Fruit fly (Drosophila melanogaster) whole organism, embryonic: ENCODE results near the gene CG43999.
A peak's percentile ranks its signal among the peaks of the same experiment; 100 is the strongest.

Source experiments
- BEAF-32 ChIP-seq: fragments of 200-800 bp; sonication (Bioruptor generic); optimal IDR thresholded peaks from 3 replicates; lab custom pipeline; 2017; ENCODE audit warnings: missing biosample characterization, missing genetic modification characterization, mild to moderate bottlenecking, moderate library complexity, missing genetic modification reagents
- Bteb2 ChIP-seq: fragments of 200-800 bp; sonication (Bioruptor generic); optimal IDR thresholded peaks from 2 replicates; lab custom pipeline; 2016; ENCODE audit warnings: missing biosample characterization, missing genetic modification characterization
- CG10565 ChIP-seq: fragments of 200-800 bp; sonication (Bioruptor generic); optimal IDR thresholded peaks from 3 replicates; lab custom pipeline; 2016; ENCODE audit warnings: missing biosample characterization, mild to moderate bottlenecking, missing genetic modification characterization
- CG11723 ChIP-seq: fragments of 200-800 bp; sonication (Bioruptor generic); optimal IDR thresholded peaks from 2 replicates; lab custom pipeline; 2017; ENCODE audit warnings: missing biosample characterization, mild to moderate bottlenecking, missing genetic modification characterization
- CG13624 ChIP-seq: fragments of 200-800 bp; sonication (Bioruptor generic); optimal IDR thresholded peaks from 2 replicates; lab custom pipeline; 2016; ENCODE audit warnings: missing biosample characterization, missing genetic modification characterization
- CG15269 ChIP-seq: fragments of 200-800 bp; sonication (Bioruptor generic); optimal IDR thresholded peaks from 2 replicates; lab custom pipeline; 2018; ENCODE audit warnings: missing biosample characterization, mild to moderate bottlenecking, missing genetic modification characterization, moderate library complexity
- CG1529 ChIP-seq: fragments of 200-800 bp; sonication (Bioruptor generic); optimal IDR thresholded peaks from 3 replicates; lab custom pipeline; 2018; ENCODE audit warnings: missing biosample characterization, missing genetic modification characterization
- CG17359 ChIP-seq: fragments of 200-800 bp; sonication (Bioruptor generic); optimal IDR thresholded peaks from 3 replicates; lab custom pipeline; 2018; ENCODE audit warnings: missing biosample characterization, mild to moderate bottlenecking, missing genetic modification characterization, moderate library complexity
- CG2129 ChIP-seq: fragments of 200-800 bp; sonication (Bioruptor generic); IDR thresholded peaks from 2 replicates; pipeline ENCODE4 v1.3.6; 2022; ENCODE audit warnings: missing biosample characterization, missing genetic modification characterization; ENCODE audit not compliant: partially characterized antibody
- CG4404 ChIP-seq: fragments of 200-800 bp; sonication (Bioruptor generic); IDR thresholded peaks from 2 replicates; pipeline ENCODE4 v1.3.6; 2022; ENCODE audit warnings: missing biosample characterization, missing genetic modification characterization
- CG4617 ChIP-seq: fragments of 200-800 bp; sonication (Bioruptor generic); optimal IDR thresholded peaks from 3 replicates; lab custom pipeline; 2016; ENCODE audit warnings: missing biosample characterization, missing genetic modification characterization, borderline replicate concordance
- CG7357 ChIP-seq: fragments of 200-800 bp; sonication (Bioruptor generic); IDR thresholded peaks from 3 replicates; pipeline ENCODE4 v1.3.6; 2022; ENCODE audit warnings: missing biosample characterization, missing genetic modification characterization
- CG7839 ChIP-seq: fragments of 200-800 bp; sonication (Bioruptor generic); optimal IDR thresholded peaks from 3 replicates; lab custom pipeline; 2018; ENCODE audit warnings: missing biosample characterization, mild to moderate bottlenecking, missing genetic modification characterization, moderate library complexity
- CG8944 ChIP-seq: fragments of 200-800 bp; sonication (Bioruptor generic); optimal IDR thresholded peaks from 3 replicates; lab custom pipeline; 2016; ENCODE audit warnings: missing biosample characterization, missing genetic modification characterization
- CG9609 ChIP-seq: fragments of 200-800 bp; sonication (Bioruptor generic); optimal IDR thresholded peaks from 3 replicates; lab custom pipeline; 2016; ENCODE audit warnings: missing biosample characterization, missing genetic modification characterization
- D ChIP-seq, 2 experiments: fragments of 200-800 bp in 1 of 2; fragments of >200 bp in 1 of 2; sonication (Bioruptor generic) in 1 of 2; optimal IDR thresholded peaks; 2 replicates in 1 of 2; 3 replicates in 1 of 2; lab custom pipeline; 2017; ENCODE audit warnings: mild to moderate bottlenecking in 1 of 2, missing biosample characterization in 1 of 2, missing genetic modification characterization in 1 of 2, missing genetic modification reagents in 1 of 2
- Dbx ChIP-seq: fragments of 200-800 bp; sonication (Bioruptor generic); IDR thresholded peaks from 3 replicates; pipeline ENCODE4 v1.3.6; 2022; ENCODE audit warnings: missing biosample characterization, missing genetic modification characterization
- Doc3 ChIP-seq: fragments of 200-800 bp; sonication (Bioruptor generic); IDR thresholded peaks from 3 replicates; pipeline ENCODE4 v1.3.6; 2022; ENCODE audit warnings: missing biosample characterization, missing genetic modification characterization; ENCODE audit not compliant: partially characterized antibody
- Ets97D ChIP-seq: fragments of 200-800 bp; sonication (Bioruptor generic); optimal IDR thresholded peaks from 3 replicates; lab custom pipeline; 2016; ENCODE audit warnings: missing biosample characterization, missing genetic modification characterization
- Fer3 ChIP-seq: fragments of 200-800 bp; sonication (Bioruptor generic); optimal IDR thresholded peaks from 2 replicates; lab custom pipeline; 2018; ENCODE audit warnings: missing biosample characterization, mild to moderate bottlenecking, missing genetic modification characterization, moderate library complexity
- Gsc ChIP-seq: fragments of 200-800 bp; sonication (Bioruptor generic); IDR thresholded peaks from 2 replicates; pipeline ENCODE4 v1.3.6; 2022; ENCODE audit warnings: missing biosample characterization, missing genetic modification characterization
- Gug ChIP-seq: fragments of 200-800 bp; sonication (Bioruptor generic); IDR thresholded peaks from 4 replicates; pipeline ENCODE4 v1.3.6; 2022; ENCODE audit warnings: missing biosample characterization, missing genetic modification characterization
- HLH4C ChIP-seq: fragments of 200-800 bp; sonication (Bioruptor generic); IDR thresholded peaks from 3 replicates; pipeline ENCODE4 v1.3.6; 2022; ENCODE audit warnings: missing biosample characterization, missing genetic modification characterization; ENCODE audit not compliant: partially characterized antibody
- HmgD ChIP-seq: fragments of 200-800 bp; sonication (Bioruptor generic); optimal IDR thresholded peaks from 3 replicates; lab custom pipeline; 2016; ENCODE audit warnings: missing biosample characterization, missing genetic modification characterization
- Pdp1 ChIP-seq, 2 experiments: fragments of 200-800 bp; sonication (Bioruptor generic); optimal IDR thresholded peaks; 3 replicates each; lab custom pipeline; 2016; ENCODE audit warnings: missing biosample characterization in 2 of 2, missing genetic modification characterization in 2 of 2, mild to moderate bottlenecking in 1 of 2, moderate library complexity in 1 of 2
- Taf1 ChIP-seq: fragments of 200-800 bp; sonication (Bioruptor generic); IDR thresholded peaks from 2 replicates; pipeline ENCODE4 v1.3.6; 2022; ENCODE audit warnings: missing biosample characterization, missing genetic modification characterization
- Usf ChIP-seq: fragments of 200-800 bp; sonication (Bioruptor generic); optimal IDR thresholded peaks from 2 replicates; lab custom pipeline; 2017; ENCODE audit warnings: missing genotype, missing biosample characterization, missing genetic modification characterization
- YL-1 ChIP-seq: fragments of 200-800 bp; sonication (Bioruptor generic); optimal IDR thresholded peaks from 3 replicates; lab custom pipeline; 2017; ENCODE audit warnings: missing biosample characterization, mild to moderate bottlenecking, missing genetic modification characterization
- abd-A ChIP-seq: fragments of 200-800 bp; sonication (Bioruptor generic); optimal IDR thresholded peaks from 3 replicates; lab custom pipeline; 2019; ENCODE audit warnings: missing biosample characterization, mild to moderate bottlenecking, missing genetic modification characterization, moderate library complexity
- bsh ChIP-seq, 2 experiments: fragments of 200-800 bp; sonication (Bioruptor generic); optimal IDR thresholded peaks; 2 replicates each; lab custom pipeline; 2017 to 2018; ENCODE audit warnings: mild to moderate bottlenecking in 2 of 2, missing biosample characterization in 2 of 2, missing genetic modification characterization in 2 of 2, moderate library complexity in 1 of 2
- cg ChIP-seq: fragments of 200-800 bp; sonication (Bioruptor generic); optimal IDR thresholded peaks from 3 replicates; lab custom pipeline; 2019; ENCODE audit warnings: missing biosample characterization, mild to moderate bottlenecking, missing genetic modification characterization, moderate library complexity
- dmrt99B ChIP-seq: fragments of 200-800 bp; sonication (Bioruptor generic); optimal IDR thresholded peaks from 2 replicates; lab custom pipeline; 2018; ENCODE audit warnings: missing biosample characterization, mild to moderate bottlenecking, missing genetic modification characterization, moderate library complexity
- gt ChIP-seq: fragments of 200-800 bp; sonication (Bioruptor generic); IDR thresholded peaks from 2 replicates; pipeline ENCODE4 v1.3.6; 2022; ENCODE audit warnings: missing biosample characterization, missing genetic modification characterization
- ham ChIP-seq: fragments of 200-800 bp; sonication (Bioruptor generic); IDR thresholded peaks from 2 replicates; pipeline ENCODE4 v1.3.6; 2022; ENCODE audit warnings: missing biosample characterization, missing genetic modification characterization
- ken ChIP-seq: fragments of 200-800 bp; sonication (Bioruptor generic); IDR thresholded peaks from 3 replicates; pipeline ENCODE4 v1.3.6; 2022; ENCODE audit warnings: missing biosample characterization, missing genetic modification characterization
- odd ChIP-seq: fragments of 200-800 bp; sonication (Bioruptor generic); optimal IDR thresholded peaks from 2 replicates; lab custom pipeline; 2017; ENCODE audit warnings: missing biosample characterization, mild to moderate bottlenecking, missing genetic modification characterization
- psq ChIP-seq: fragments of 200-800 bp; sonication (Bioruptor generic); optimal IDR thresholded peaks from 2 replicates; lab custom pipeline; 2017; ENCODE audit warnings: missing biosample characterization, missing genetic modification characterization
- run ChIP-seq: fragments of 200-800 bp; sonication (Bioruptor generic); optimal IDR thresholded peaks from 3 replicates; lab custom pipeline; 2018; ENCODE audit warnings: missing biosample characterization, mild to moderate bottlenecking, missing genetic modification characterization
- sc ChIP-seq, 3 experiments: fragments of >200 bp in 2 of 3; fragments of 200-800 bp in 1 of 3; sonication (Bioruptor generic) in 1 of 3; optimal IDR thresholded peaks; 2 replicates in 2 of 3; 3 replicates in 1 of 3; lab custom pipeline; 2017; ENCODE audit warnings: mild to moderate bottlenecking in 1 of 3, missing biosample characterization in 1 of 3, missing genetic modification characterization in 1 of 3, missing genetic modification reagents in 1 of 3
- slbo ChIP-seq: fragments of 200-800 bp; sonication (Bioruptor generic); IDR thresholded peaks from 2 replicates; pipeline ENCODE4 v1.3.6; 2022; ENCODE audit warnings: missing biosample characterization, missing genetic modification characterization
- tin ChIP-seq: fragments of 200-800 bp; sonication (Bioruptor generic); optimal IDR thresholded peaks from 3 replicates; lab custom pipeline; 2016; ENCODE audit warnings: missing biosample characterization, missing genetic modification characterization
- tio ChIP-seq: fragments of 200-800 bp; sonication (Bioruptor generic); optimal IDR thresholded peaks from 2 replicates; lab custom pipeline; 2017; ENCODE audit warnings: missing biosample characterization, missing genetic modification characterization, inconsistent platforms
- trh ChIP-seq: fragments of 200-800 bp; sonication (Bioruptor generic); optimal IDR thresholded peaks from 2 replicates; lab custom pipeline; 2016; ENCODE audit warnings: missing biosample characterization, missing genetic modification characterization
- unpg ChIP-seq: fragments of 200-800 bp; sonication (Bioruptor generic); optimal IDR thresholded peaks from 3 replicates; lab custom pipeline; 2018; ENCODE audit warnings: missing biosample characterization, mild to moderate bottlenecking, missing genetic modification characterization, moderate library complexity
- vvl ChIP-seq: fragments of 200-800 bp; sonication (Bioruptor generic); IDR thresholded peaks from 2 replicates; pipeline ENCODE4 v1.3.6; 2022; ENCODE audit warnings: missing biosample characterization, missing genetic modification characterization
- zen2 ChIP-seq: fragments of 200-800 bp; sonication (Bioruptor generic); IDR thresholded peaks from 3 replicates; pipeline ENCODE4 v1.3.6; 2022; ENCODE audit warnings: missing biosample characterization, missing genetic modification characterization; ENCODE audit not compliant: partially characterized antibody
- zf30C ChIP-seq: fragments of 200-800 bp; sonication (Bioruptor generic); optimal IDR thresholded peaks from 3 replicates; lab custom pipeline; 2018; ENCODE audit warnings: missing biosample characterization, mild to moderate bottlenecking, missing genetic modification characterization

The CG43999 gene

DNA sequence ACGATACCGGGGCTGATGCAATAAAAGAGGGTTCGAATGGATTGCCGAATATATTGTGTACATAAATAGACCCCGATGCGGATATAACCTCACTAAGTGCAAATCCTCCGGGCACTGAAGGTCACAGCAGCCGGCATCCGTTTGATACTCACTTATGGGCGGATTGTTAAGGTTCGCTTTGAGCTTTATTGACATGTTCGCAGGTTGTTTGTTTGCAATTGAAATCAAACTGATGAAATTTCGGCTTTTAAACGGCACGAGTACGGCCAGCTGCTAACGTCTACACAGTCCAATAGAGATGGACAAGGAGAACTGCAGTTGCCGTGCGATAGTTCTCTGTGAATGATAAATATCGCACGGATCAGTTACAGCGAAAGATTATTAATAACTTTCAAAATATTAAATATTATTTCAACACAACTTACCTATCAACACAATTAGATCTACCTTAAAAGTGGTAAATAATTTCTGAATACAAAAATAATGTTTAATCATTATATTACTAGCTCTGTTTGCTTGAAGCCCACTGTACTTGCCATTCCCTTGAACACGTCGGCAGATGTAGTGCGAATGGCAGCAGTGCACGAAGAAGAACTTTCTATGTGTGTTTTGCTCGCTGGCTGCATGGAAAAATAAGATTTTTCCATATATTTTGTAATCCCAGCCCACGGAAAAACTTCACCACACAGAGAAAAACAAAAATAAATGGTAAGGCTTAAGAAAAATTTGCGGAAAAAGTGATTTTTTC lies 29.5 kb upstream of the CG43999 start, which contains the start of the genes GluProRS and AP-1sigma (continued):
- TF ChIP-seq Ets97D (GFP tag; lab: Kevin White, UChicago), result peak; percentile 78
- TF ChIP-seq Dbx, result peak; percentile 98
- no peak for TF ChIP-seq sc (optimal IDR thresholded peaks at IDR 0.05; lab: Kevin White, UChicago)
- TF ChIP-seq sc (GFP tag; optimal IDR thresholded peaks at IDR 0.05; lab: Kevin White, UChicago), result peak; percentile 78
- TF ChIP-seq BEAF-32 (GFP tag; lab: Kevin White, UChicago), result peak; percentile 94
- peak; percentile 85 for TF ChIP-seq HmgD (GFP tag; lab: Kevin White, UChicago)
- TF ChIP-seq abd-A, result no peak
- peak; percentile 73 for TF ChIP-seq CG11723
- peak; percentile 91 for TF ChIP-seq CG7357
- peak; percentile 76 for TF ChIP-seq Bteb2 (GFP tag; lab: Kevin White, UChicago)
- TF ChIP-seq Gsc (GFP tag; lab: Robert Waterston, UW), result peak; percentile 93
- peak; percentile 90 for TF ChIP-seq HLH4C (GFP tag; lab: Robert Waterston, UW)
- TF ChIP-seq tin (GFP tag; lab: Kevin White, UChicago), result peak; percentile 94
- TF ChIP-seq CG9609 (GFP tag; lab: Kevin White, UChicago), result peak; percentile 72
- peak; percentile 68 for TF ChIP-seq psq
- peak; percentile 84 for TF ChIP-seq CG17359 (tag; lab: Kevin White, UChicago)
- TF ChIP-seq unpg, result peak; percentile 90
- peak; percentile 98 for TF ChIP-seq slbo (GFP tag; lab: Robert Waterston, UW)
- peak; percentile 84 for TF ChIP-seq CG13624 (GFP tag; lab: Kevin White, UChicago)
- peak; percentile 78 for TF ChIP-seq trh (GFP tag; lab: Kevin White, UChicago)
- TF ChIP-seq gt (GFP tag; lab: Robert Waterston, UW), result peak; percentile 88
- TF ChIP-seq dmrt99B (tag; lab: Kevin White, UChicago), result peak; percentile 87
- TF ChIP-seq Doc3 (GFP tag; lab: Robert Waterston, UW), result peak; percentile 93
- TF ChIP-seq CG15269 (tag; lab: Kevin White, UChicago), result peak; percentile 87
- TF ChIP-seq zen2, result peak; percentile 72; the same call in 1 of the 3 replicates
- peak; percentile 89 for TF ChIP-seq CG7839
- peak in 1 of 2 experiments; percentile 87 for TF ChIP-seq bsh (GFP tag; optimal IDR thresholded peaks at IDR 0.05; lab: Kevin White, UChicago)
- TF ChIP-seq zf30C (GFP tag; lab: Kevin White, UChicago), result no peak
- TF ChIP-seq ken (GFP tag; lab: Robert Waterston, UW), result peak; percentile 96
- peak; percentile 94 for TF ChIP-seq CG2129 (GFP tag; lab: Robert Waterston, UW)
- peak; percentile 82; the same call in 1 of the 2 replicates for TF ChIP-seq ham
- TF ChIP-seq CG4617, result peak; percentile 96
- peak; percentile 87 for TF ChIP-seq tio
- TF ChIP-seq CG4404 (GFP tag; lab: Robert Waterston, UW), result peak; percentile 96
- peak; percentile 77 to 92 for TF ChIP-seq Pdp1 (GFP tag; optimal IDR thresholded peaks at IDR 0.05; lab: Kevin White, UChicago)
- peak; percentile 96 for TF ChIP-seq Gug (GFP tag; lab: Robert Waterston, UW)
- TF ChIP-seq run (tag; lab: Kevin White, UChicago), result peak; percentile 39
- TF ChIP-seq Usf (GFP tag; lab: Kevin White, UChicago), result peak; percentile 79
- TF ChIP-seq cg (GFP tag; lab: Kevin White, UChicago), result peak; percentile 90
- no peak for TF ChIP-seq D (optimal IDR thresholded peaks at IDR 0.05; lab: Kevin White, UChicago)
- peak; percentile 75 for TF ChIP-seq D (GFP tag; optimal IDR thresholded peaks at IDR 0.05; lab: Kevin White, UChicago)
- peak; percentile 86 for TF ChIP-seq CG8944 (GFP tag; lab: Kevin White, UChicago)
- peak; percentile 63 for TF ChIP-seq odd (GFP tag; lab: Kevin White, UChicago)
- TF ChIP-seq CG10565 (GFP tag; lab: Kevin White, UChicago), result peak; percentile 53
- peak; percentile 75 for TF ChIP-seq CG1529 (GFP tag; lab: Kevin White, UChicago)
- peak; percentile 89 for TF ChIP-seq Fer3 (tag; lab: Kevin White, UChicago)
- peak; percentile 81 for TF ChIP-seq YL-1 (GFP tag; lab: Kevin White, UChicago)
- TF ChIP-seq vvl (GFP tag; lab: Robert Waterston, UW), result peak; percentile 98
- peak; percentile 89 for TF ChIP-seq Taf1 (GFP tag; lab: Robert Waterston, UW)
